Fruit fly (Drosophila melanogaster) whole organism, embryonic: ENCODE results near the gene miple1.

Source experiments
- Adf1 ChIP-seq: fragments of 200-800 bp; sonication (Bioruptor generic); IDR thresholded peaks from 2 replicates; pipeline ENCODE4 v1.3.6; 2022; ENCODE audit warnings: missing biosample characterization, missing genetic modification characterization
- Atf-2 ChIP-seq: fragments of 200-800 bp; sonication (Bioruptor generic); optimal IDR thresholded peaks from 2 replicates; lab custom pipeline; 2016; ENCODE audit warnings: missing biosample characterization, missing genetic modification characterization
- CG11093 ChIP-seq: fragments of 200-800 bp; sonication (Bioruptor generic); IDR thresholded peaks from 3 replicates; pipeline ENCODE4 v1.3.6; 2022; ENCODE audit warnings: missing biosample characterization, missing genetic modification characterization
- CG11247 ChIP-seq: fragments of 200-800 bp; sonication (Bioruptor generic); IDR thresholded peaks from 2 replicates; pipeline ENCODE4 v1.3.6; 2022; ENCODE audit warnings: missing biosample characterization, missing genetic modification characterization
- CG14050 ChIP-seq: fragments of 200-800 bp; sonication (Bioruptor generic); IDR thresholded peaks from 3 replicates; pipeline ENCODE4 v1.3.6; 2022; ENCODE audit warnings: missing biosample characterization, missing genetic modification characterization
- CG14441 ChIP-seq: fragments of 200-800 bp; sonication (Bioruptor generic); IDR thresholded peaks from 2 replicates; pipeline ENCODE4 v1.3.6; 2022; ENCODE audit warnings: missing biosample characterization, missing genetic modification characterization
- CG15073 ChIP-seq: fragments of 200-800 bp; sonication (Bioruptor generic); optimal IDR thresholded peaks from 2 replicates; lab custom pipeline; 2016; ENCODE audit warnings: missing biosample characterization, missing genetic modification characterization
- CG1603 ChIP-seq: fragments of 200-800 bp; sonication (Bioruptor generic); optimal IDR thresholded peaks from 2 replicates; lab custom pipeline; 2019; ENCODE audit warnings: missing biosample characterization, mild to moderate bottlenecking, missing genetic modification characterization, moderate library complexity
- CG16815 ChIP-seq: fragments of 200-800 bp; sonication (Bioruptor generic); optimal IDR thresholded peaks from 3 replicates; lab custom pipeline; 2017; ENCODE audit warnings: missing biosample characterization, mild to moderate bottlenecking, missing genetic modification characterization
- CG1792 ChIP-seq: fragments of 200-800 bp; sonication (Bioruptor generic); optimal IDR thresholded peaks from 2 replicates; lab custom pipeline; 2016; ENCODE audit warnings: missing biosample characterization, missing genetic modification characterization
- CG30403 ChIP-seq: fragments of 200-800 bp; sonication (Bioruptor generic); optimal IDR thresholded peaks from 3 replicates; lab custom pipeline; 2016; ENCODE audit warnings: missing biosample characterization, missing genetic modification characterization
- CG3065 ChIP-seq: fragments of 200-800 bp; sonication (Bioruptor generic); optimal IDR thresholded peaks from 2 replicates; lab custom pipeline; 2016; ENCODE audit warnings: missing biosample characterization, missing genetic modification characterization
- CG32772 ChIP-seq: fragments of 200-800 bp; sonication (Bioruptor generic); IDR thresholded peaks from 2 replicates; pipeline ENCODE4 v1.3.6; 2022; ENCODE audit warnings: missing biosample characterization, missing genetic modification characterization
- CG4854 ChIP-seq: fragments of 200-800 bp; sonication (Bioruptor generic); optimal IDR thresholded peaks from 2 replicates; lab custom pipeline; 2016; ENCODE audit warnings: missing biosample characterization, missing genetic modification characterization, inconsistent platforms
- CG8281 ChIP-seq: fragments of 200-800 bp; sonication (Bioruptor generic); optimal IDR thresholded peaks from 2 replicates; lab custom pipeline; 2018; ENCODE audit warnings: missing biosample characterization, mild to moderate bottlenecking, missing genetic modification characterization, moderate library complexity
- CG8924 ChIP-seq: fragments of 200-800 bp; optimal IDR thresholded peaks from 3 replicates; lab custom pipeline; 2019; ENCODE audit warnings: missing biosample characterization, mild to moderate bottlenecking, missing genetic modification characterization, moderate library complexity
- Camta ChIP-seq: fragments of 200-800 bp; sonication (Bioruptor generic); optimal IDR thresholded peaks from 2 replicates; lab custom pipeline; 2016; ENCODE audit warnings: missing biosample characterization, missing genetic modification characterization
- CoRest ChIP-seq: fragments of 200-800 bp; sonication (Bioruptor generic); optimal IDR thresholded peaks from 3 replicates; lab custom pipeline; 2018; ENCODE audit warnings: missing biosample characterization, mild to moderate bottlenecking, missing genetic modification characterization, moderate library complexity
- D19A ChIP-seq: fragments of 200-800 bp; optimal IDR thresholded peaks from 3 replicates; lab custom pipeline; 2019; ENCODE audit warnings: missing biosample characterization, mild to moderate bottlenecking, missing genetic modification characterization, moderate library complexity
- E2f2 ChIP-seq: fragments of 200-800 bp; sonication (Bioruptor generic); IDR thresholded peaks from 2 replicates; pipeline ENCODE4 v1.3.6; 2022; ENCODE audit warnings: missing biosample characterization, missing genetic modification characterization
- ERR ChIP-seq: fragments of 200-800 bp; sonication (Bioruptor generic); optimal IDR thresholded peaks from 2 replicates; lab custom pipeline; 2016; ENCODE audit warnings: missing biosample characterization, missing genetic modification characterization
- Eip74EF ChIP-seq, 2 experiments: fragments of 200-800 bp in 1 of 2; fragments of >200 bp in 1 of 2; sonication (Bioruptor generic) in 1 of 2; optimal IDR thresholded peaks; 2 replicates each; lab custom pipeline; 2017 to 2019; ENCODE audit warnings: missing biosample characterization in 2 of 2, missing genetic modification characterization in 2 of 2, mild to moderate bottlenecking in 1 of 2, moderate library complexity in 1 of 2
- Fer3 ChIP-seq: fragments of 200-800 bp; sonication (Bioruptor generic); optimal IDR thresholded peaks from 2 replicates; lab custom pipeline; 2018; ENCODE audit warnings: missing biosample characterization, mild to moderate bottlenecking, missing genetic modification characterization, moderate library complexity
- Gsc ChIP-seq: fragments of 200-800 bp; sonication (Bioruptor generic); IDR thresholded peaks from 2 replicates; pipeline ENCODE4 v1.3.6; 2022; ENCODE audit warnings: missing biosample characterization, missing genetic modification characterization
- Hand ChIP-seq: fragments of 200-800 bp; sonication (Bioruptor generic); optimal IDR thresholded peaks from 2 replicates; lab custom pipeline; 2017; ENCODE audit warnings: mild to moderate bottlenecking, missing biosample characterization, missing genetic modification reagents, missing genetic modification characterization
- Hmx ChIP-seq: fragments of 200-800 bp; sonication (Bioruptor generic); optimal IDR thresholded peaks from 2 replicates; lab custom pipeline; 2016; ENCODE audit warnings: missing biosample characterization, missing genetic modification characterization
- Mrtf ChIP-seq: fragments of 200-800 bp; sonication (Bioruptor generic); IDR thresholded peaks from 3 replicates; pipeline ENCODE4 v1.3.6; 2022; ENCODE audit warnings: missing biosample characterization, missing genetic modification characterization
- NC2α ChIP-seq: fragments of 200-800 bp; sonication (Bioruptor generic); optimal IDR thresholded peaks from 2 replicates; lab custom pipeline; 2016; ENCODE audit warnings: missing biosample characterization, missing genetic modification characterization
- Oli ChIP-seq: fragments of 200-800 bp; sonication (Bioruptor generic); optimal IDR thresholded peaks from 2 replicates; lab custom pipeline; 2018; ENCODE audit warnings: missing biosample characterization, mild to moderate bottlenecking, missing genetic modification characterization, moderate library complexity
- Poxn ChIP-seq: fragments of 200-800 bp; sonication (Bioruptor generic); IDR thresholded peaks from 2 replicates; pipeline ENCODE4 v1.3.6; 2022; ENCODE audit warnings: missing biosample characterization, missing genetic modification characterization
- Ptx1 ChIP-seq: fragments of 200-800 bp; sonication (Bioruptor generic); IDR thresholded peaks from 2 replicates; pipeline ENCODE4 v1.3.6; 2022; ENCODE audit warnings: missing biosample characterization, missing genetic modification characterization
- Sry-β ChIP-seq: fragments of 200-800 bp; sonication (Bioruptor generic); optimal IDR thresholded peaks from 2 replicates; lab custom pipeline; 2018; ENCODE audit warnings: missing biosample characterization, mild to moderate bottlenecking, missing genetic modification characterization, moderate library complexity
- Ssrp ChIP-seq: fragments of 200-800 bp; sonication (Bioruptor generic); optimal IDR thresholded peaks from 2 replicates; lab custom pipeline; 2018; ENCODE audit warnings: missing biosample characterization, mild to moderate bottlenecking, missing genetic modification characterization, moderate library complexity
- bbx ChIP-seq: fragments of 200-800 bp; sonication (Bioruptor generic); IDR thresholded peaks from 2 replicates; pipeline ENCODE4 v1.3.6; 2022; ENCODE audit warnings: missing biosample characterization, missing genetic modification characterization; ENCODE audit not compliant: partially characterized antibody
- cg ChIP-seq: fragments of 200-800 bp; sonication (Bioruptor generic); optimal IDR thresholded peaks from 3 replicates; lab custom pipeline; 2019; ENCODE audit warnings: missing biosample characterization, mild to moderate bottlenecking, missing genetic modification characterization, moderate library complexity
- chn ChIP-seq: fragments of 200-800 bp; sonication (Bioruptor generic); optimal IDR thresholded peaks from 2 replicates; lab custom pipeline; 2016; ENCODE audit warnings: missing biosample characterization, missing genetic modification characterization
- dan ChIP-seq: fragments of 200-800 bp; sonication (Bioruptor generic); IDR thresholded peaks from 2 replicates; pipeline ENCODE4 v1.3.6; 2022; ENCODE audit warnings: missing biosample characterization, missing genetic modification characterization
- dimm ChIP-seq: fragments of 200-800 bp; sonication (Bioruptor generic); IDR thresholded peaks from 2 replicates; pipeline ENCODE4 v1.3.6; 2022; ENCODE audit warnings: missing biosample characterization, missing genetic modification characterization
- emc ChIP-seq: fragments of 200-800 bp; sonication (Bioruptor generic); optimal IDR thresholded peaks from 2 replicates; lab custom pipeline; 2016; ENCODE audit warnings: missing biosample characterization, missing genetic modification characterization
- fd3F ChIP-seq: fragments of 200-800 bp; sonication (Bioruptor generic); optimal IDR thresholded peaks from 2 replicates; lab custom pipeline; 2018; ENCODE audit warnings: missing biosample characterization, mild to moderate bottlenecking, missing genetic modification characterization, moderate library complexity
- gsb ChIP-seq: fragments of 200-800 bp; sonication (Bioruptor generic); IDR thresholded peaks from 2 replicates; pipeline ENCODE4 v1.3.6; 2022; ENCODE audit warnings: missing biosample characterization, missing genetic modification characterization
- jumu ChIP-seq: fragments of 200-800 bp; sonication (Bioruptor generic); optimal IDR thresholded peaks from 3 replicates; lab custom pipeline; 2016; ENCODE audit warnings: missing biosample characterization, missing genetic modification characterization
- kah ChIP-seq: fragments of 200-800 bp; sonication (Bioruptor generic); optimal IDR thresholded peaks from 2 replicates; lab custom pipeline; 2018; ENCODE audit warnings: missing biosample characterization, mild to moderate bottlenecking, missing genetic modification characterization
- mirr ChIP-seq: fragments of 200-800 bp; sonication (Bioruptor generic); optimal IDR thresholded peaks from 3 replicates; lab custom pipeline; 2018; ENCODE audit warnings: missing biosample characterization, mild to moderate bottlenecking, missing genetic modification characterization
- nom ChIP-seq: fragments of 200-800 bp; sonication (Bioruptor generic); optimal IDR thresholded peaks from 2 replicates; lab custom pipeline; 2017; ENCODE audit warnings: missing biosample characterization, missing genetic modification characterization, mild to moderate bottlenecking, moderate library complexity, missing genetic modification reagents
- pita ChIP-seq: fragments of 200-800 bp; sonication (Bioruptor generic); optimal IDR thresholded peaks from 2 replicates; lab custom pipeline; 2017; ENCODE audit warnings: missing biosample characterization, mild to moderate bottlenecking, missing genetic modification characterization
- sens ChIP-seq: fragments of 200-800 bp; sonication (Bioruptor generic); peaks from one replicate; lab custom pipeline; 2016; ENCODE audit warnings: missing biosample characterization, missing genetic modification characterization
- slou ChIP-seq: fragments of 200-800 bp; sonication (Bioruptor generic); optimal IDR thresholded peaks from 3 replicates; lab custom pipeline; 2016; ENCODE audit warnings: missing biosample characterization, missing genetic modification characterization
- sna ChIP-seq: fragments of 200-800 bp; sonication (Bioruptor generic); IDR thresholded peaks from 2 replicates; pipeline ENCODE4 v1.3.6; 2022; ENCODE audit warnings: missing biosample characterization, missing genetic modification characterization; ENCODE audit not compliant: partially characterized antibody
- usp ChIP-seq: fragments of >200 bp; optimal IDR thresholded peaks from 2 replicates; lab custom pipeline; 2017; ENCODE audit warnings: missing biosample characterization, missing genetic modification characterization

miple1 gene

DNA sequence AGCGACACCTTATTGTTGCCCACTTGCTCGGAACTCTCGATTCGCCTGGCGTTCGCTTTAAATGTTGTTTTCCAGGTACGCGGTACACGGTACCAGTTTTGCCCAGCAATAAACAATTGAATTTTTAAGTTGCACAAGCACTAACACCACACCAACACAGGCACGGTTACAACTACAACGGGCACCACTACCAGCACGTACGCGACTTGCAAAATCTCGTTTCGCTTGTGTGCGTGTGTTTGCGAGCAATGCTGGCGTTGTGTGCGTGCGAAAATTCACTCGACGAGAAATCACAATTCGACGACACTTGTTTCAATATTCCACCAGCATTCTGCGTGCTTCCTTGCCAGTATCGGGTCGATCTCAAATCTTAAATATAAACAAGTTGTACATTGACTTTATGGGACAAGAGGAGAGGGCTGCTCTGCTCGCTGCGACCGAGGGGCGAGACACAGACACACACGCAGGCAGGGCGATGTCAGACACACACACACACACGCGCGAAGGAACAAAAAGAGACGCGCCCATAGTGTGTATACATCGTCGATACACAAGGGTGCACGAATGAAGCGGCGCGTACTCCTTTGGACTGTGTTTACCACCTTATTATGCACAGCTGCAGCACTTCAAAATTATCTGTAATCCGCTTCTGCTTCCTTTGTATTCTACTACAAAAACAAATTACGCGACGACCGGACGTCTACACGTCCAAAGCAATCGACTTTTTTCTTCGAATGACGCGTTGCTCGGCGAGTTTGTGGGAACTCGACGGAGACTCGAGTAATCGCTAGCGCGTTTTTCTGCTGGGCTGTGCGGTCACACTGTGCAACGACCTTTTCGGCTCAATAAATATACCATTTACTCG, 52.3 kb downstream of the miple1 start, which contains the start of gene fwd (continued):
- no peak for TF ChIP-seq CG14050 (GFP tag; lab: Robert Waterston, UW)
- peak; percentile 85 for TF ChIP-seq CG1603
- TF ChIP-seq Gsc (GFP tag; lab: Robert Waterston, UW): no peak
- TF ChIP-seq Hand (GFP tag; lab: Kevin White, UChicago): peak; percentile 30
- peak; percentile 31 for TF ChIP-seq nom
- TF ChIP-seq bbx: no peak
- no peak for TF ChIP-seq CG1792 (GFP tag; lab: Kevin White, UChicago)
- no peak for TF ChIP-seq slou (GFP tag; lab: Kevin White, UChicago)
- peak; percentile 24; the same call in 1 of the 2 replicates for TF ChIP-seq sna
- peak; percentile 53 for TF ChIP-seq jumu (GFP tag; lab: Kevin White, UChicago)
- peak; percentile 39 for TF ChIP-seq CoRest (tag; lab: Kevin White, UChicago)
- TF ChIP-seq mirr (GFP tag; lab: Kevin White, UChicago): peak; percentile 13
- peak; percentile 20; the same call in 1 of the 2 replicates for TF ChIP-seq CG14441
- TF ChIP-seq fd3F: no peak
- no peak for TF ChIP-seq CG32772
- TF ChIP-seq Mrtf (GFP tag; lab: Robert Waterston, UW): no peak
- TF ChIP-seq gsb (GFP tag; lab: Robert Waterston, UW): no peak
- TF ChIP-seq CG11247: no peak
- peak; percentile 88 for TF ChIP-seq Adf1 (GFP tag; lab: Robert Waterston, UW)
- TF ChIP-seq D19A (tag; lab: Kevin White, UChicago): peak; percentile 36
- no peak for TF ChIP-seq CG30403 (GFP tag; lab: Kevin White, UChicago)
- TF ChIP-seq Sry-β (GFP tag; lab: Kevin White, UChicago): no peak
- no peak for TF ChIP-seq Atf-2 (GFP tag; lab: Kevin White, UChicago)
- peak; percentile 6 for TF ChIP-seq chn (GFP tag; lab: Kevin White, UChicago)
- no peak for TF ChIP-seq CG16815
- peak; percentile 8 for TF ChIP-seq Fer3 (tag; lab: Kevin White, UChicago)
- no peak for TF ChIP-seq dimm
- TF ChIP-seq NC2α (GFP tag; lab: Kevin White, UChicago): peak; percentile 2
- TF ChIP-seq ERR (GFP tag; lab: Kevin White, UChicago): peak; percentile 32
- TF ChIP-seq sens: peak; percentile 87
- no peak for TF ChIP-seq Ssrp (tag; lab: Kevin White, UChicago)
- no peak for TF ChIP-seq usp (GFP tag; lab: Kevin White, UChicago)
- no peak for TF ChIP-seq dan (GFP tag; lab: Robert Waterston, UW)
- no peak for TF ChIP-seq Eip74EF (GFP tag; optimal IDR thresholded peaks at IDR 0.05; lab: Kevin White, UChicago)
- TF ChIP-seq CG15073 (GFP tag; lab: Kevin White, UChicago): no peak
- peak; percentile 98 for TF ChIP-seq cg (GFP tag; lab: Kevin White, UChicago)
- no peak for TF ChIP-seq CG11093
- no peak for TF ChIP-seq pita (GFP tag; lab: Kevin White, UChicago)
- no peak for TF ChIP-seq CG8281 (tag; lab: Kevin White, UChicago)
- no peak for TF ChIP-seq Poxn (GFP tag; lab: Robert Waterston, UW)
- no peak for TF ChIP-seq CG3065 (GFP tag; lab: Kevin White, UChicago)
- 0 out of 2 replicates have a peak, but pooled peaks have one; percentile 52 for TF ChIP-seq E2f2
- no peak for TF ChIP-seq Hmx
- no peak for TF ChIP-seq Oli
- peak; percentile 18 for TF ChIP-seq Camta (GFP tag; lab: Kevin White, UChicago)
- TF ChIP-seq emc (GFP tag; lab: Kevin White, UChicago): no peak
- no peak for TF ChIP-seq kah (GFP tag; lab: Kevin White, UChicago)
- 0 out of 2 replicates have a peak, but pooled peaks have one; percentile 19 for TF ChIP-seq Ptx1
- peak; percentile 76 for TF ChIP-seq CG8924 (tag; lab: Kevin White, UChicago)
- peak; percentile 16 for TF ChIP-seq CG4854 (GFP tag; lab: Kevin White, UChicago)
